Worm (Caenorhabditis elegans): ENCODE data around the gene C08D8.7.

Gene C08D8.7

ce11 chrV:8379206-8379605 lies 38.2 kb downstream of the C08D8.7 start, which contains the start of gene F52E1.5:
Gene F52E1.5, plus strand, starts transcription at chrV:8379506.
- TF ChIP-seq ceh-63 (GFP tag; optimal IDR thresholded peaks at IDR 0.05) (no peak), zip-4 (GFP tag; optimal IDR thresholded peaks at IDR 0.05) (no peak), blmp-1 (tag; optimal IDR thresholded peaks at IDR 0.05) (peak; percentile 45), efl-1 (optimal IDR thresholded peaks at IDR 0.05) (no peak), efl-1 (GFP tag; optimal IDR thresholded peaks at IDR 0.05 in 1 of 2) (peak in 1 of 2 experiments; percentile 1), tlp-1 (tag; optimal IDR thresholded peaks at IDR 0.05) (no peak), fkh-8 (tag; optimal IDR thresholded peaks at IDR 0.05) (no peak)

- TF ChIP-seq nhr-19 (GFP tag; conservative IDR thresholded peaks at IDR 0.05) (no peak), elt-2 (tag; optimal IDR thresholded peaks at IDR 0.05) (no peak), nhr-20 (tag; optimal IDR thresholded peaks at IDR 0.05) (no peak), egl-13 (tag; optimal IDR thresholded peaks at IDR 0.05) (no peak), nhr-11 (tag; optimal IDR thresholded peaks at IDR 0.05) (no peak), nhr-28 (tag; optimal IDR thresholded peaks at IDR 0.05) (no peak), sptf-1 (tag; optimal IDR thresholded peaks at IDR 0.05) (no peak), lsy-2 (tag; optimal IDR thresholded peaks at IDR 0.05) (no peak), fos-1 (tag; optimal IDR thresholded peaks at IDR 0.05) (no peak), tbx-2 (tag; optimal IDR thresholded peaks at IDR 0.05) (no peak), nhr-47 (tag; optimal IDR thresholded peaks at IDR 0.05) (no peak), mef-2 (tag; optimal IDR thresholded peaks at IDR 0.05) (no peak), unc-130 (tag; optimal IDR thresholded peaks at IDR 0.05) (no peak)
Measured at ce11 chrV:8380076-8380475, 39.1 kb downstream of the C08D8.7 start.

- TF ChIP-seq nhr-28 (tag; optimal IDR thresholded peaks at IDR 0.05) (no peak), elt-2 (tag; optimal IDR thresholded peaks at IDR 0.05) (peak; percentile 95), jun-1 (tag; optimal IDR thresholded peaks at IDR 0.05) (peak; percentile 24), efl-1 (optimal IDR thresholded peaks at IDR 0.05) (no peak), efl-1 (GFP tag; optimal IDR thresholded peaks at IDR 0.05 in 1 of 2) (no peak), mab-9 (GFP tag; IDR thresholded peaks at IDR 0.05) (no peak), ceh-8 (GFP tag; optimal IDR thresholded peaks at IDR 0.05) (no peak), fkh-10 (GFP tag; optimal IDR thresholded peaks at IDR 0.05) (no peak), lin-35 (GFP tag; optimal IDR thresholded peaks at IDR 0.05) (peak in 1 of 2 experiments; percentile 45), dpl-1 (GFP tag; optimal IDR thresholded peaks at IDR 0.05) (no peak), nhr-71 (tag; optimal IDR thresholded peaks at IDR 0.05) (peak; percentile 14)
Measured at ce11 chrV:8383716-8384115, 42.7 kb downstream of the C08D8.7 start, which contains the start of gene F52E1.14. Gene F52E1.14, plus strand, starts transcription at chrV:8383922.

ce11 chrV:8384809-8385208 lies 43.8 kb downstream of the C08D8.7 start:
- TF ChIP-seq C34B4.2 (tag; optimal IDR thresholded peaks at IDR 0.05) (no peak), mdl-1 (tag; optimal IDR thresholded peaks at IDR 0.05) (no peak), lin-13 (GFP tag; optimal IDR thresholded peaks at IDR 0.05) (no peak), xbp-1 (tag; optimal IDR thresholded peaks at IDR 0.05) (no peak), ceh-90 (tag; optimal IDR thresholded peaks at IDR 0.05) (no peak), ceh-63 (GFP tag; optimal IDR thresholded peaks at IDR 0.05) (no peak), efl-1 (optimal IDR thresholded peaks at IDR 0.05) (no peak), efl-1 (GFP tag; optimal IDR thresholded peaks at IDR 0.05 in 1 of 2) (no peak), elt-3 (tag; optimal IDR thresholded peaks at IDR 0.05) (no peak)

ce11 chrV:8385879-8386530 lies 45.0 kb downstream of the C08D8.7 start, which contains the start of gene hsp-17:
Gene hsp-17, minus strand, starts transcription at chrV:8385929.
- TF ChIP-seq elt-2 (tag; optimal IDR thresholded peaks at IDR 0.05): peak; percentile 66
- TF ChIP-seq nhr-19 (GFP tag; conservative IDR thresholded peaks at IDR 0.05): no peak
- no peak for TF ChIP-seq lir-3 (tag; optimal IDR thresholded peaks at IDR 0.05; ENCODE audit: poor library complexity)
- TF ChIP-seq pqm-1 (tag; optimal IDR thresholded peaks at IDR 0.05): peak; percentile 24
- no peak for TF ChIP-seq xbp-1 (tag; optimal IDR thresholded peaks at IDR 0.05)
- no peak for TF ChIP-seq unc-98 (GFP tag; IDR thresholded peaks at IDR 0.05)
- no peak for TF ChIP-seq blmp-1 (tag; optimal IDR thresholded peaks at IDR 0.05)
- TF ChIP-seq ama-1 (optimal IDR thresholded peaks at IDR 0.05): no peak
- TF ChIP-seq efl-1 (optimal IDR thresholded peaks at IDR 0.05): no peak
- peak in 1 of 2 experiments; percentile 45 for TF ChIP-seq efl-1 (GFP tag; optimal IDR thresholded peaks at IDR 0.05 in 1 of 2)
- TF ChIP-seq nhr-77 (tag; optimal IDR thresholded peaks at IDR 0.05): no peak
- TF ChIP-seq jun-1 (tag; optimal IDR thresholded peaks at IDR 0.05): no peak

Measured in whole organism, L1 larva.